Worm (Caenorhabditis elegans): ENCODE data around the gene acc-3.

DNA sequence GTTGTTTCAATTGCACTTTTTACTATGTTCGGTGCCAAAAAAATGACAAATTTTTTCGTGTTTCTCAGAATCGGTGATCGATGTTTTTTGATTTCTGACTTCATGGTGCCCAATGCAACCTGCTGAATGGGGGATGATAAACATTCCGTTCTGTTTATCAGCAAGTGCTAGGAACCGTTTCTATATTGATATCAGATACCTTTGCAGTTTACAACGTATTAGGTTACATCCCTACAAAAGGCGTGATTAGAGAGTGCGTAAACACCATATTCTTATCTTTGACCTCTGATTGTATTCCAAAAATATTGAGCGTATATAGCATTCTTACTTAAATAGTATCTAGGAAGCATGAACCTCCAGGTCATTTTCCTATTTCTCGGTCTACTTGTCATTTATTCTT is 5.5 kb upstream of the acc-3 start, which contains the start of gene aman-1:
- TF ChIP-seq T22C8.4 (GFP tag; IDR thresholded peaks at IDR 0.05) (no peak), med-1 (GFP tag; optimal IDR thresholded peaks at IDR 0.05; ENCODE audit: insufficient read depth) (no peak), flt-1 (GFP tag; IDR thresholded peaks at IDR 0.05) (no peak), ztf-23 (GFP tag; IDR thresholded peaks at IDR 0.05) (no peak), ztf-29 (GFP tag; IDR thresholded peaks at IDR 0.05) (no peak)
